Fruit fly (Drosophila melanogaster) whole organism, embryonic: Measurements from ENCODE around the gene CG12017.

Experiments used
- CG10147 ChIP-seq: fragments of 200-800 bp; sonication (Bioruptor generic); optimal IDR thresholded peaks from 2 replicates; lab custom pipeline; 2019; ENCODE audit warnings: missing biosample characterization, mild to moderate bottlenecking, missing genetic modification characterization, moderate library complexity
- CG10321 ChIP-seq: fragments of 200-800 bp; sonication (Bioruptor generic); IDR thresholded peaks from 2 replicates; pipeline ENCODE4 v1.3.6; 2022; ENCODE audit warnings: missing biosample characterization, missing genetic modification characterization
- CG10565 ChIP-seq: fragments of 200-800 bp; sonication (Bioruptor generic); optimal IDR thresholded peaks from 3 replicates; lab custom pipeline; 2016; ENCODE audit warnings: missing biosample characterization, mild to moderate bottlenecking, missing genetic modification characterization
- CG11085 ChIP-seq: fragments of 200-800 bp; sonication (Bioruptor generic); IDR thresholded peaks from 2 replicates; pipeline ENCODE4 v1.3.6; 2022; ENCODE audit warnings: missing biosample characterization, missing genetic modification characterization
- CG12104 ChIP-seq: fragments of 200-800 bp; sonication (Bioruptor generic); optimal IDR thresholded peaks from 3 replicates; lab custom pipeline; 2016; ENCODE audit warnings: missing biosample characterization, missing genetic modification characterization
- CG12744 ChIP-seq: fragments of 200-800 bp; sonication (Bioruptor generic); optimal IDR thresholded peaks from 2 replicates; lab custom pipeline; 2016; ENCODE audit warnings: missing biosample characterization, missing genetic modification characterization
- CG14441 ChIP-seq: fragments of 200-800 bp; sonication (Bioruptor generic); IDR thresholded peaks from 2 replicates; pipeline ENCODE4 v1.3.6; 2022; ENCODE audit warnings: missing biosample characterization, missing genetic modification characterization
- CG17802 ChIP-seq: fragments of 200-800 bp; sonication (Bioruptor generic); optimal IDR thresholded peaks from 2 replicates; lab custom pipeline; 2018; ENCODE audit warnings: missing biosample characterization, mild to moderate bottlenecking, missing genetic modification characterization, moderate library complexity
- CG18619 ChIP-seq: fragments of 200-800 bp; sonication (Bioruptor generic); optimal IDR thresholded peaks from 3 replicates; lab custom pipeline; 2017; ENCODE audit warnings: missing biosample characterization, mild to moderate bottlenecking, missing genetic modification characterization
- CG3065 ChIP-seq: fragments of 200-800 bp; sonication (Bioruptor generic); optimal IDR thresholded peaks from 2 replicates; lab custom pipeline; 2016; ENCODE audit warnings: missing biosample characterization, missing genetic modification characterization
- CG32532 ChIP-seq: fragments of 200-800 bp; sonication (Bioruptor generic); IDR thresholded peaks from 2 replicates; pipeline ENCODE4 v1.3.6; 2022; ENCODE audit warnings: missing biosample characterization, missing genetic modification characterization
- CG6765 ChIP-seq: fragments of 200-800 bp; sonication (Bioruptor generic); optimal IDR thresholded peaks from 3 replicates; lab custom pipeline; 2017; ENCODE audit warnings: missing biosample characterization, mild to moderate bottlenecking, missing genetic modification characterization
- CG6791 ChIP-seq: fragments of 200-800 bp; sonication (Bioruptor generic); IDR thresholded peaks from 3 replicates; pipeline ENCODE4 v1.3.6; 2022; ENCODE audit warnings: missing biosample characterization, missing genetic modification characterization; ENCODE audit not compliant: partially characterized antibody
- CG6813 ChIP-seq: fragments of 200-800 bp; sonication (Bioruptor generic); optimal IDR thresholded peaks from 2 replicates; lab custom pipeline; 2017; ENCODE audit warnings: missing biosample characterization, missing genetic modification characterization, mild to moderate bottlenecking, moderate library complexity, missing genetic modification reagents
- CG8944 ChIP-seq: fragments of 200-800 bp; sonication (Bioruptor generic); optimal IDR thresholded peaks from 3 replicates; lab custom pipeline; 2016; ENCODE audit warnings: missing biosample characterization, missing genetic modification characterization
- CkIIα-i1 ChIP-seq: fragments of 200-800 bp; sonication (Bioruptor generic); IDR thresholded peaks from 2 replicates; pipeline ENCODE4 v1.3.6; 2022; ENCODE audit warnings: missing biosample characterization, missing genetic modification characterization
- D ChIP-seq, 2 experiments: fragments of 200-800 bp in 1 of 2; fragments of >200 bp in 1 of 2; sonication (Bioruptor generic) in 1 of 2; optimal IDR thresholded peaks; 2 replicates in 1 of 2; 3 replicates in 1 of 2; lab custom pipeline; 2017; ENCODE audit warnings: mild to moderate bottlenecking in 1 of 2, missing biosample characterization in 1 of 2, missing genetic modification characterization in 1 of 2, missing genetic modification reagents in 1 of 2
- Dek ChIP-seq: fragments of 200-800 bp; sonication (Bioruptor generic); optimal IDR thresholded peaks from 3 replicates; lab custom pipeline; 2019; ENCODE audit warnings: missing biosample characterization, mild to moderate bottlenecking, missing genetic modification characterization, moderate library complexity
- Fer3 ChIP-seq: fragments of 200-800 bp; sonication (Bioruptor generic); optimal IDR thresholded peaks from 2 replicates; lab custom pipeline; 2018; ENCODE audit warnings: missing biosample characterization, mild to moderate bottlenecking, missing genetic modification characterization, moderate library complexity
- Gug ChIP-seq: fragments of 200-800 bp; sonication (Bioruptor generic); IDR thresholded peaks from 4 replicates; pipeline ENCODE4 v1.3.6; 2022; ENCODE audit warnings: missing biosample characterization, missing genetic modification characterization
- HLHmδ ChIP-seq: fragments of 200-800 bp; sonication (Bioruptor generic); optimal IDR thresholded peaks from 2 replicates; lab custom pipeline; 2018; ENCODE audit warnings: missing biosample characterization, mild to moderate bottlenecking, missing genetic modification characterization, moderate library complexity
- Hr51 ChIP-seq, 2 experiments: fragments of 200-800 bp; sonication (Bioruptor generic); optimal IDR thresholded peaks; 2 replicates in 1 of 2; 3 replicates in 1 of 2; lab custom pipeline; 2016 to 2018; ENCODE audit warnings: missing biosample characterization in 2 of 2, missing genetic modification characterization in 2 of 2, mild to moderate bottlenecking in 1 of 2, moderate library complexity in 1 of 2
- Hr78 ChIP-seq, 2 experiments: fragments of 200-800 bp in 1 of 2; fragments of >200 bp in 1 of 2; sonication (Bioruptor generic) in 1 of 2; optimal IDR thresholded peaks; 2 replicates each; lab custom pipeline; 2017 to 2019; ENCODE audit warnings: missing biosample characterization in 2 of 2, missing genetic modification characterization in 2 of 2, mild to moderate bottlenecking in 1 of 2, moderate library complexity in 1 of 2
- NFAT ChIP-seq: fragments of 200-800 bp; sonication (Bioruptor generic); IDR thresholded peaks from 2 replicates; pipeline ENCODE4 v1.3.6; 2022; ENCODE audit warnings: missing biosample characterization, missing genetic modification characterization
- Nf-YA ChIP-seq: fragments of 200-800 bp; sonication (Bioruptor generic); IDR thresholded peaks from 2 replicates; pipeline ENCODE4 v1.3.6; 2022; ENCODE audit warnings: missing biosample characterization, missing genetic modification characterization
- Rfx ChIP-seq: fragments of 200-800 bp; sonication (Bioruptor generic); IDR thresholded peaks from 2 replicates; pipeline ENCODE4 v1.3.6; 2022; ENCODE audit warnings: missing biosample characterization, missing genetic modification characterization
- Rx ChIP-seq: fragments of 200-800 bp; sonication (Bioruptor generic); IDR thresholded peaks from 2 replicates; pipeline ENCODE4 v1.3.6; 2022; ENCODE audit warnings: missing biosample characterization, missing genetic modification characterization
- Side ChIP-seq: fragments of 200-800 bp; sonication (Bioruptor generic); optimal IDR thresholded peaks from 2 replicates; lab custom pipeline; 2016; ENCODE audit warnings: missing biosample characterization, missing genetic modification characterization
- ab ChIP-seq: fragments of 200-800 bp; sonication (Bioruptor generic); optimal IDR thresholded peaks from 2 replicates; lab custom pipeline; 2016; ENCODE audit warnings: missing biosample characterization, missing genetic modification characterization
- br ChIP-seq: fragments of >200 bp; optimal IDR thresholded peaks from 2 replicates; lab custom pipeline; 2017
- chinmo ChIP-seq: fragments of 200-800 bp; sonication (Bioruptor generic); IDR thresholded peaks from 4 replicates; pipeline ENCODE4 v1.3.6; 2022; ENCODE audit warnings: missing biosample characterization, missing genetic modification characterization; ENCODE audit not compliant: partially characterized antibody
- corto ChIP-seq: fragments of 200-800 bp; sonication (Bioruptor generic); optimal IDR thresholded peaks from 2 replicates; lab custom pipeline; 2016; ENCODE audit warnings: missing biosample characterization, mild to moderate bottlenecking, missing genetic modification characterization, moderate library complexity
- cwo ChIP-seq: fragments of 200-800 bp; sonication (Bioruptor generic); optimal IDR thresholded peaks from 3 replicates; lab custom pipeline; 2017; ENCODE audit warnings: missing biosample characterization, missing genetic modification characterization, mild to moderate bottlenecking, moderate library complexity, missing genetic modification reagents
- da ChIP-seq: fragments of 200-800 bp; sonication (Bioruptor generic); optimal IDR thresholded peaks from 2 replicates; lab custom pipeline; 2016; ENCODE audit warnings: missing biosample characterization, missing genetic modification characterization
- danr ChIP-seq: fragments of 200-800 bp; sonication (Bioruptor generic); IDR thresholded peaks from 2 replicates; pipeline ENCODE4 v1.3.6; 2022; ENCODE audit warnings: missing biosample characterization, missing genetic modification characterization
- dysf ChIP-seq: fragments of 200-800 bp; sonication (Bioruptor generic); IDR thresholded peaks from 3 replicates; pipeline ENCODE4 v1.3.6; 2022; ENCODE audit warnings: missing biosample characterization, missing genetic modification characterization
- gro ChIP-seq: fragments of 200-800 bp; sonication (Bioruptor generic); optimal IDR thresholded peaks from 2 replicates; lab custom pipeline; 2016; ENCODE audit warnings: missing biosample characterization, missing genetic modification characterization
- hbn ChIP-seq: fragments of 200-800 bp; sonication (Bioruptor generic); IDR thresholded peaks from 2 replicates; pipeline ENCODE4 v1.3.6; 2022; ENCODE audit warnings: missing biosample characterization, missing genetic modification characterization; ENCODE audit not compliant: partially characterized antibody
- inv ChIP-seq: fragments of 200-800 bp; sonication (Bioruptor generic); IDR thresholded peaks from 2 replicates; pipeline ENCODE4 v1.3.6; 2022; ENCODE audit warnings: missing biosample characterization, missing genetic modification characterization; ENCODE audit not compliant: partially characterized antibody
- lmd ChIP-seq: fragments of 200-800 bp; sonication (Bioruptor generic); IDR thresholded peaks from 2 replicates; pipeline ENCODE4 v1.3.6; 2022; ENCODE audit warnings: missing biosample characterization, missing genetic modification characterization
- org-1 ChIP-seq: fragments of 200-800 bp; sonication (Bioruptor generic); optimal IDR thresholded peaks from 2 replicates; lab custom pipeline; 2017; ENCODE audit warnings: missing biosample characterization, missing genetic modification characterization
- peb ChIP-seq: fragments of 200-800 bp; sonication (Bioruptor generic); IDR thresholded peaks from 2 replicates; pipeline ENCODE4 v1.3.6; 2022; ENCODE audit warnings: missing biosample characterization, missing genetic modification characterization
- pho ChIP-seq: fragments of 200-800 bp; sonication (Bioruptor generic); optimal IDR thresholded peaks from 2 replicates; lab custom pipeline; 2016; ENCODE audit warnings: missing biosample characterization, missing genetic modification characterization
- slbo ChIP-seq: fragments of 200-800 bp; sonication (Bioruptor generic); IDR thresholded peaks from 2 replicates; pipeline ENCODE4 v1.3.6; 2022; ENCODE audit warnings: missing biosample characterization, missing genetic modification characterization
- sna ChIP-seq: fragments of 200-800 bp; sonication (Bioruptor generic); IDR thresholded peaks from 2 replicates; pipeline ENCODE4 v1.3.6; 2022; ENCODE audit warnings: missing biosample characterization, missing genetic modification characterization; ENCODE audit not compliant: partially characterized antibody
- sqz ChIP-seq: fragments of 200-800 bp; sonication (Bioruptor generic); optimal IDR thresholded peaks from 3 replicates; lab custom pipeline; 2018; ENCODE audit warnings: missing biosample characterization, mild to moderate bottlenecking, missing genetic modification characterization
- sr ChIP-seq: fragments of 200-800 bp; sonication (Bioruptor generic); IDR thresholded peaks from 3 replicates; pipeline ENCODE4 v1.3.6; 2022; ENCODE audit warnings: missing biosample characterization, missing genetic modification characterization
- tll ChIP-seq, 2 experiments: fragments of 200-800 bp in 1 of 2; fragments of >200 bp in 1 of 2; sonication (Bioruptor generic) in 1 of 2; optimal IDR thresholded peaks; 2 replicates each; lab custom pipeline; 2017 to 2019; ENCODE audit warnings: missing biosample characterization in 2 of 2, missing genetic modification characterization in 2 of 2, mild to moderate bottlenecking in 1 of 2, moderate library complexity in 1 of 2
- tup ChIP-seq: fragments of 200-800 bp; sonication (Bioruptor generic); optimal IDR thresholded peaks from 2 replicates; lab custom pipeline; 2016; ENCODE audit warnings: missing biosample characterization, mild to moderate bottlenecking, missing genetic modification characterization, moderate library complexity
- zf30C ChIP-seq: fragments of 200-800 bp; sonication (Bioruptor generic); optimal IDR thresholded peaks from 3 replicates; lab custom pipeline; 2018; ENCODE audit warnings: missing biosample characterization, mild to moderate bottlenecking, missing genetic modification characterization

CG12017 gene

dm6 chr3L:3300345-3300744 is 20.3 kb downstream of the CG12017 start (continued):
- TF ChIP-seq CG6765 (GFP tag; lab: Kevin White, UChicago) (no peak), hbn (GFP tag; lab: Robert Waterston, UW) (no peak), CG6813 (GFP tag; lab: Kevin White, UChicago) (peak; percentile 12), Side (GFP tag; lab: Kevin White, UChicago) (no peak), corto (GFP tag; lab: Kevin White, UChicago) (no peak), Rx (GFP tag; lab: Robert Waterston, UW) (peak; percentile 42; the same call in 1 of the 2 replicates), dysf (peak; percentile 63), HLHmδ (GFP tag; lab: Kevin White, UChicago) (no peak), CG6791 (GFP tag; lab: Robert Waterston, UW) (no peak), inv (GFP tag; lab: Robert Waterston, UW) (no peak), slbo (GFP tag; lab: Robert Waterston, UW) (peak; percentile 66), pho (no peak), CG3065 (GFP tag; lab: Kevin White, UChicago) (peak; percentile 59), zf30C (GFP tag; lab: Kevin White, UChicago) (no peak), chinmo (GFP tag; lab: Robert Waterston, UW) (no peak), sna (GFP tag; lab: Robert Waterston, UW) (no peak), CG12104 (GFP tag; lab: Kevin White, UChicago) (no peak), CG10565 (no peak), Nf-YA (GFP tag; lab: Robert Waterston, UW) (no peak), CG18619 (GFP tag; lab: Kevin White, UChicago) (peak; percentile 1), CG10321 (GFP tag; lab: Robert Waterston, UW) (no peak), CG8944 (no peak), org-1 (GFP tag; lab: Kevin White, UChicago) (peak; percentile 25), CG10147 (GFP tag; lab: Kevin White, UChicago) (no peak), CG12744 (GFP tag; lab: Kevin White, UChicago) (no peak), CG17802 (tag; lab: Kevin White, UChicago) (peak; percentile 4), cwo (GFP tag; lab: Kevin White, UChicago) (peak; percentile 29), CG14441 (GFP tag; lab: Robert Waterston, UW) (peak; percentile 55), CkIIα-i1 (no peak), tup (no peak), danr (GFP tag; lab: Robert Waterston, UW) (0 out of 2 replicates have a peak, but pooled peaks have one; percentile 20), ab (GFP tag; lab: Kevin White, UChicago) (no peak), Gug (GFP tag; lab: Robert Waterston, UW) (0 out of 4 replicates have a peak, but pooled peaks have one; percentile 10), NFAT (GFP tag; lab: Robert Waterston, UW) (no peak), Dek (tag; lab: Kevin White, UChicago) (peak; percentile 40), D (optimal IDR thresholded peaks at IDR 0.05; lab: Kevin White, UChicago) (no peak), D (GFP tag; optimal IDR thresholded peaks at IDR 0.05; lab: Kevin White, UChicago) (peak; percentile 53), Rfx (GFP tag; lab: Robert Waterston, UW) (peak; percentile 71), sqz (peak; percentile 74), br (lab: Kevin White, UChicago) (no peak), tll (GFP tag; optimal IDR thresholded peaks at IDR 0.05; lab: Kevin White, UChicago) (no peak), CG32532 (no peak), Fer3 (tag; lab: Kevin White, UChicago) (peak; percentile 64), Hr78 (GFP tag; optimal IDR thresholded peaks at IDR 0.05; lab: Kevin White, UChicago) (no peak), CG11085 (no peak), da (GFP tag; lab: Kevin White, UChicago) (no peak), sr (GFP tag; lab: Robert Waterston, UW) (0 out of 3 replicates have a peak, but pooled peaks have one; percentile 35), peb (GFP tag; lab: Robert Waterston, UW) (0 out of 2 replicates have a peak, but pooled peaks have one; percentile 10), gro (GFP tag; lab: Kevin White, UChicago) (no peak), lmd (GFP tag; lab: Robert Waterston, UW) (peak; percentile 60), Hr51 (GFP tag; optimal IDR thresholded peaks at IDR 0.05; lab: Kevin White, UChicago) (peak in 1 of 2 experiments; percentile 60)
